Worm (Caenorhabditis elegans): ENCODE data around the gene F26G1.10.

DNA sequence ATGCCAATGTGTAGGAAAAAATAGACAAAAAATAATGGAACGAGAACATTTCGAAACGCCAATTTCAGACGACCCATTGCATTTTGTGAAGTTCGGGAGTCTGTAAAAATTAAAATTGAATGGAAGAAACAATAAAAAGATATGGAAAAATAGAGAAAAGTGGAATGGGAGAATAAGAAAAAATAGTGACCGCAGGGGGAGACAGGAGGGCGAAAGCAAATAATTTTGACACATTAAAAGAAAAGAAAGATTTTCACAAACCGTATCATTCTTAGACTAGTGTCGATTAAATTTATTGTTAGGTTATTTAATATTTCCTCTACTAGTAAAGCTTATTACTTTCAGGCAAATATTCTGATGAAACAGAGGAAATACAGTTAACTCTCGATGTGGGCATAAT lies 40.3 kb upstream of the F26G1.10 start, which contains the start of gene F41C3.11:
- TF ChIP-seq snpc-4 (tag; optimal IDR thresholded peaks at IDR 0.05) (no peak), elt-3 (tag; optimal IDR thresholded peaks at IDR 0.05) (no peak), mab-5 (tag; optimal IDR thresholded peaks at IDR 0.05) (no peak), lsy-2 (tag; optimal IDR thresholded peaks at IDR 0.05) (no peak), nhr-237 (tag; optimal IDR thresholded peaks at IDR 0.05) (no peak), ztf-11 (tag; optimal IDR thresholded peaks at IDR 0.05) (no peak), nhr-28 (tag; optimal IDR thresholded peaks at IDR 0.05) (no peak), lin-13 (tag; optimal IDR thresholded peaks at IDR 0.05) (no peak), zip-8 (tag; optimal IDR thresholded peaks at IDR 0.05) (no peak)

Data from whole organism, mixed stage, embryonic.